Fruit fly (Drosophila melanogaster) whole organism, adult: ENCODE results near the gene ND-B18.

Experiments used
- CG33017 ChIP-seq: fragments of 200-800 bp; sonication (Bioruptor generic); optimal IDR thresholded peaks from 2 replicates; lab custom pipeline; 2018; ENCODE audit warnings: missing biosample characterization, mild to moderate bottlenecking, missing genetic modification characterization, moderate library complexity
- CG5204 ChIP-seq: fragments of 200-800 bp; sonication (Bioruptor generic); optimal IDR thresholded peaks from 2 replicates; lab custom pipeline; 2016; ENCODE audit warnings: missing biosample characterization, missing genetic modification characterization
- bab1 ChIP-seq: fragments of 200-800 bp; sonication (Bioruptor generic); optimal IDR thresholded peaks from 3 replicates; lab custom pipeline; 2019; ENCODE audit warnings: missing biosample characterization, mild to moderate bottlenecking, missing genetic modification characterization, moderate library complexity

DNA sequence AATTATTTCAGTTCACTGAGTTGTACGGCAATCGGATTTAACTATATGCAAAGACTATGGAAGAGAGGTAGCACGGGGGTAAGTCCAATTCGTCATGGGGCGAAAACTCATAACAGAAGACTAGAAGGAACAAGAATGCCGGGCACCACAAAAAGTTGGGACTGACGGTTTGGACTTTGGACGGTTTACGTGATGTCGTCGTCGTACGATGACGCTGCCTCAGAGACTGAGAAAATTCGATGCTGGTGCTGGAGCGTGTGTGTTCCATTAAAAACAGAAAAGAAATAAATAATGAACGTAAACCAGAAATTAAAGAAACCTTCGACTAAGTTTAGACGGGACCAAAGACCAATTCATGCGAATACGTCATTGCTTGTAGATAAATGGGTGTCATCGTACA lies 16.4 kb downstream of the ND-B18 start:
- TF ChIP-seq CG5204 (GFP tag; lab: Kevin White, UChicago): no peak
- no peak for TF ChIP-seq bab1 (GFP tag; lab: Kevin White, UChicago)
- no peak for TF ChIP-seq CG33017 (tag; lab: Kevin White, UChicago)
